Fruit fly (Drosophila melanogaster) whole organism: Measurements from ENCODE around the gene CG1236.

Source experiments
- CG8478 ChIP-seq: fragments of >200 bp; optimal IDR thresholded peaks from 2 replicates; lab custom pipeline; 2018; ENCODE audit warnings: inconsistent platforms
- Dll ChIP-seq: fragments of >200 bp; optimal IDR thresholded peaks from 2 replicates; lab custom pipeline; 2017
- EcR ChIP-seq, 2 experiments: fragments of >200 bp; optimal IDR thresholded peaks; 2 replicates each; lab custom pipeline; 2017; ENCODE audit warnings: missing biosample characterization in 2 of 2, missing genetic modification characterization in 2 of 2, missing genetic modification reagents in 2 of 2
- pan ChIP-seq: fragments of >200 bp; optimal IDR thresholded peaks from 2 replicates; lab custom pipeline; 2017
- psq ChIP-seq: fragments of >200 bp; optimal IDR thresholded peaks from 2 replicates; lab custom pipeline; 2017
- usp ChIP-seq: fragments of >200 bp; optimal IDR thresholded peaks from 2 replicates; lab custom pipeline; 2017; ENCODE audit warnings: missing biosample characterization, missing genetic modification characterization, mixed read lengths

- TF ChIP-seq pan (no peak), psq (lab: Kevin White, UChicago) (no peak), EcR (GFP tag; optimal IDR thresholded peaks at IDR 0.05; lab: Kevin White, UChicago) (no peak), usp (GFP tag; lab: Kevin White, UChicago) (no peak), CG8478 (no peak), Dll (lab: Kevin White, UChicago) (no peak)
Measured at dm6 chr3R:5781462-5781861, 44.9 kb downstream of the CG1236 start, which contains the start of gene kat-60L1.
